Fruit fly (Drosophila melanogaster): ENCODE data around the gene CG2898.

dm6 chrX:10364556-10365227 is 10.5 kb upstream of the CG2898 start:
- TF ChIP-seq EcR (GFP tag; optimal IDR thresholded peaks at IDR 0.05), result no peak
- TF ChIP-seq usp (GFP tag; optimal IDR thresholded peaks at IDR 0.05), result no peak
- TF ChIP-seq pan (optimal IDR thresholded peaks at IDR 0.05), result no peak
- no peak for TF ChIP-seq psq (optimal IDR thresholded peaks at IDR 0.05)
- no peak for TF ChIP-seq Dll (optimal IDR thresholded peaks at IDR 0.05)
